Fruit fly (Drosophila melanogaster) whole organism, embryonic: ENCODE data around the gene Sfxn2.
A peak's percentile ranks its signal among the peaks of the same experiment; 100 is the strongest.

Experiments used
- CG10565 ChIP-seq: fragments of 200-800 bp; sonication (Bioruptor generic); optimal IDR thresholded peaks from 3 replicates; lab custom pipeline; 2016; ENCODE audit warnings: missing biosample characterization, mild to moderate bottlenecking, missing genetic modification characterization
- CG11247 ChIP-seq: fragments of 200-800 bp; sonication (Bioruptor generic); IDR thresholded peaks from 2 replicates; pipeline ENCODE4 v1.3.6; 2022; ENCODE audit warnings: missing biosample characterization, missing genetic modification characterization
- CG12104 ChIP-seq: fragments of 200-800 bp; sonication (Bioruptor generic); optimal IDR thresholded peaks from 3 replicates; lab custom pipeline; 2016; ENCODE audit warnings: missing biosample characterization, missing genetic modification characterization
- CG12744 ChIP-seq: fragments of 200-800 bp; sonication (Bioruptor generic); optimal IDR thresholded peaks from 2 replicates; lab custom pipeline; 2016; ENCODE audit warnings: missing biosample characterization, missing genetic modification characterization
- CG12942 ChIP-seq: fragments of 200-800 bp; sonication (Bioruptor generic); optimal IDR thresholded peaks from 3 replicates; lab custom pipeline; 2016; ENCODE audit warnings: missing biosample characterization, missing genetic modification characterization
- CG14014 ChIP-seq: fragments of 200-800 bp; sonication (Bioruptor generic); IDR thresholded peaks from 2 replicates; pipeline ENCODE4 v1.3.6; 2022; ENCODE audit warnings: missing biosample characterization, missing genetic modification characterization
- CG1647 ChIP-seq: fragments of 200-800 bp; sonication (Bioruptor generic); optimal IDR thresholded peaks from 3 replicates; lab custom pipeline; 2016; ENCODE audit warnings: missing biosample characterization, missing genetic modification characterization
- CG16863 ChIP-seq: fragments of 200-800 bp; sonication (Bioruptor generic); optimal IDR thresholded peaks from 3 replicates; lab custom pipeline; 2016; ENCODE audit warnings: missing biosample characterization, missing genetic modification characterization
- CG17186 ChIP-seq: fragments of 200-800 bp; sonication (Bioruptor generic); optimal IDR thresholded peaks from 3 replicates; lab custom pipeline; 2017; ENCODE audit warnings: missing biosample characterization, missing genetic modification reagents, missing genetic modification characterization
- CG17359 ChIP-seq: fragments of 200-800 bp; sonication (Bioruptor generic); optimal IDR thresholded peaks from 3 replicates; lab custom pipeline; 2018; ENCODE audit warnings: missing biosample characterization, mild to moderate bottlenecking, missing genetic modification characterization, moderate library complexity
- CG17802 ChIP-seq: fragments of 200-800 bp; sonication (Bioruptor generic); optimal IDR thresholded peaks from 2 replicates; lab custom pipeline; 2018; ENCODE audit warnings: missing biosample characterization, mild to moderate bottlenecking, missing genetic modification characterization, moderate library complexity
- CG18764 ChIP-seq: fragments of 200-800 bp; sonication (Bioruptor generic); optimal IDR thresholded peaks from 3 replicates; lab custom pipeline; 2016; ENCODE audit warnings: missing biosample characterization, missing genetic modification characterization
- CG2202 ChIP-seq: fragments of 200-800 bp; sonication (Bioruptor generic); optimal IDR thresholded peaks from 2 replicates; lab custom pipeline; 2018; ENCODE audit warnings: missing biosample characterization, mild to moderate bottlenecking, missing genetic modification characterization
- CG2875 ChIP-seq: fragments of 200-800 bp; sonication (Bioruptor generic); optimal IDR thresholded peaks from 2 replicates; lab custom pipeline; 2017; ENCODE audit warnings: missing biosample characterization, mild to moderate bottlenecking, missing genetic modification characterization, missing genetic modification reagents
- CG6175 ChIP-seq: fragments of 200-800 bp; sonication (Bioruptor generic); IDR thresholded peaks from 3 replicates; pipeline ENCODE4 v1.3.6; 2022; ENCODE audit warnings: missing biosample characterization, missing genetic modification characterization
- CG6654 ChIP-seq: fragments of 200-800 bp; sonication (Bioruptor generic); optimal IDR thresholded peaks from 2 replicates; lab custom pipeline; 2017; ENCODE audit warnings: missing biosample characterization, mild to moderate bottlenecking, missing genetic modification characterization
- CG7786 ChIP-seq: fragments of 200-800 bp; sonication (Bioruptor generic); optimal IDR thresholded peaks from 2 replicates; lab custom pipeline; 2016; ENCODE audit warnings: missing biosample characterization, missing genetic modification characterization
- CG8089 ChIP-seq: fragments of 200-800 bp; sonication (Bioruptor generic); optimal IDR thresholded peaks from 3 replicates; lab custom pipeline; 2016; ENCODE audit warnings: missing biosample characterization, missing genetic modification characterization
- CG9727 ChIP-seq: fragments of 200-800 bp; sonication (Bioruptor generic); optimal IDR thresholded peaks from 3 replicates; lab custom pipeline; 2017; ENCODE audit warnings: missing biosample characterization, mild to moderate bottlenecking, missing genetic modification characterization
- CG9932 ChIP-seq: fragments of 200-800 bp; sonication (Bioruptor generic); IDR thresholded peaks from 2 replicates; pipeline ENCODE4 v1.3.6; 2022; ENCODE audit warnings: missing biosample characterization, missing genetic modification characterization
- D ChIP-seq, 2 experiments: fragments of 200-800 bp in 1 of 2; fragments of >200 bp in 1 of 2; sonication (Bioruptor generic) in 1 of 2; optimal IDR thresholded peaks; 2 replicates in 1 of 2; 3 replicates in 1 of 2; lab custom pipeline; 2017; ENCODE audit warnings: mild to moderate bottlenecking in 1 of 2, missing biosample characterization in 1 of 2, missing genetic modification characterization in 1 of 2, missing genetic modification reagents in 1 of 2
- Dek ChIP-seq: fragments of 200-800 bp; sonication (Bioruptor generic); optimal IDR thresholded peaks from 3 replicates; lab custom pipeline; 2019; ENCODE audit warnings: missing biosample characterization, mild to moderate bottlenecking, missing genetic modification characterization, moderate library complexity
- Elba2 ChIP-seq: fragments of 200-800 bp; sonication (Bioruptor generic); optimal IDR thresholded peaks from 3 replicates; lab custom pipeline; 2016; ENCODE audit warnings: missing biosample characterization, missing genetic modification characterization
- Hand ChIP-seq: fragments of 200-800 bp; sonication (Bioruptor generic); optimal IDR thresholded peaks from 2 replicates; lab custom pipeline; 2017; ENCODE audit warnings: mild to moderate bottlenecking, missing biosample characterization, missing genetic modification reagents, missing genetic modification characterization
- Hmx ChIP-seq: fragments of 200-800 bp; sonication (Bioruptor generic); optimal IDR thresholded peaks from 2 replicates; lab custom pipeline; 2016; ENCODE audit warnings: missing biosample characterization, missing genetic modification characterization
- Hsf ChIP-seq: fragments of 200-800 bp; sonication (Bioruptor generic); optimal IDR thresholded peaks from 3 replicates; lab custom pipeline; 2016; ENCODE audit warnings: missing biosample characterization, missing genetic modification characterization
- Max ChIP-seq: fragments of 200-800 bp; sonication (Bioruptor generic); optimal IDR thresholded peaks from 2 replicates; lab custom pipeline; 2016; ENCODE audit warnings: missing biosample characterization, mild to moderate bottlenecking, missing genetic modification characterization
- Meics ChIP-seq: fragments of 200-800 bp; sonication (Bioruptor generic); optimal IDR thresholded peaks from 2 replicates; lab custom pipeline; 2017; ENCODE audit warnings: missing biosample characterization, mild to moderate bottlenecking, missing genetic modification characterization
- Oli ChIP-seq: fragments of 200-800 bp; sonication (Bioruptor generic); optimal IDR thresholded peaks from 2 replicates; lab custom pipeline; 2018; ENCODE audit warnings: missing biosample characterization, mild to moderate bottlenecking, missing genetic modification characterization, moderate library complexity
- PHDP ChIP-seq: fragments of 200-800 bp; sonication (Bioruptor generic); optimal IDR thresholded peaks from 3 replicates; lab custom pipeline; 2018; ENCODE audit warnings: missing biosample characterization, mild to moderate bottlenecking, missing genetic modification characterization, moderate library complexity
- Rx ChIP-seq: fragments of 200-800 bp; sonication (Bioruptor generic); IDR thresholded peaks from 2 replicates; pipeline ENCODE4 v1.3.6; 2022; ENCODE audit warnings: missing biosample characterization, missing genetic modification characterization
- Side ChIP-seq: fragments of 200-800 bp; sonication (Bioruptor generic); optimal IDR thresholded peaks from 2 replicates; lab custom pipeline; 2016; ENCODE audit warnings: missing biosample characterization, missing genetic modification characterization
- Sox102F ChIP-seq: fragments of 200-800 bp; sonication (Bioruptor generic); optimal IDR thresholded peaks from 2 replicates; lab custom pipeline; 2018; ENCODE audit warnings: missing biosample characterization, mild to moderate bottlenecking, missing genetic modification characterization, moderate library complexity
- Spps ChIP-seq: fragments of 200-800 bp; sonication (Bioruptor generic); optimal IDR thresholded peaks from 2 replicates; lab custom pipeline; 2018; ENCODE audit warnings: missing biosample characterization, mild to moderate bottlenecking, missing genetic modification characterization
- Tbp ChIP-seq: fragments of >200 bp; optimal IDR thresholded peaks from 2 replicates; lab custom pipeline; 2018; ENCODE audit warnings: missing biosample characterization, missing genetic modification characterization
- bigmax ChIP-seq: fragments of 200-800 bp; sonication (Bioruptor generic); optimal IDR thresholded peaks from 2 replicates; lab custom pipeline; 2018; ENCODE audit warnings: missing biosample characterization, mild to moderate bottlenecking, missing genetic modification characterization
- br ChIP-seq: fragments of >200 bp; optimal IDR thresholded peaks from 2 replicates; lab custom pipeline; 2017
- chm ChIP-seq: fragments of 200-800 bp; sonication (Bioruptor generic); IDR thresholded peaks from 2 replicates; pipeline ENCODE4 v1.3.6; 2022; ENCODE audit warnings: missing biosample characterization, missing genetic modification characterization
- exex ChIP-seq: fragments of 200-800 bp; sonication (Bioruptor generic); optimal IDR thresholded peaks from 4 replicates; lab custom pipeline; 2018; ENCODE audit warnings: missing biosample characterization, mild to moderate bottlenecking, missing genetic modification characterization, moderate library complexity
- grau ChIP-seq: fragments of 200-800 bp; optimal IDR thresholded peaks from 3 replicates; lab custom pipeline; 2019; ENCODE audit warnings: missing biosample characterization, mild to moderate bottlenecking, missing genetic modification characterization, moderate library complexity
- hkb ChIP-seq, 2 experiments: fragments of 200-800 bp in 1 of 2; fragments of >200 bp in 1 of 2; sonication (Bioruptor generic) in 1 of 2; IDR thresholded peaks in 1 of 2; optimal IDR thresholded peaks in 1 of 2; 2 replicates each; pipeline versions ENCODE4 v1.3.6 to Lab custom; 2017 to 2022; ENCODE audit warnings: missing biosample characterization in 1 of 2, missing genetic modification characterization in 1 of 2
- lmd ChIP-seq: fragments of 200-800 bp; sonication (Bioruptor generic); IDR thresholded peaks from 2 replicates; pipeline ENCODE4 v1.3.6; 2022; ENCODE audit warnings: missing biosample characterization, missing genetic modification characterization
- luna ChIP-seq: fragments of 200-800 bp; sonication (Bioruptor generic); optimal IDR thresholded peaks from 2 replicates; lab custom pipeline; 2016; ENCODE audit warnings: missing biosample characterization, missing genetic modification characterization
- mld ChIP-seq: fragments of 200-800 bp; sonication (Bioruptor generic); IDR thresholded peaks from 3 replicates; pipeline ENCODE4 v1.3.6; 2022; ENCODE audit warnings: missing biosample characterization, missing genetic modification characterization; ENCODE audit not compliant: partially characterized antibody
- phol ChIP-seq: fragments of 200-800 bp; sonication (Bioruptor generic); optimal IDR thresholded peaks from 3 replicates; lab custom pipeline; 2018; ENCODE audit warnings: missing biosample characterization, mild to moderate bottlenecking, missing genetic modification characterization, moderate library complexity
- prd ChIP-seq, 3 experiments: fragments of >200 bp in 2 of 3; fragments of 200-800 bp in 1 of 3; sonication (Bioruptor generic) in 1 of 3; optimal IDR thresholded peaks in 2 of 3; IDR thresholded peaks in 1 of 3; 2 replicates in 2 of 3; 3 replicates in 1 of 3; pipeline versions ENCODE4 v1.3.6 to Lab custom; 2017 to 2022; ENCODE audit warnings: missing biosample characterization in 1 of 3, missing genetic modification characterization in 1 of 3
- sr ChIP-seq: fragments of 200-800 bp; sonication (Bioruptor generic); IDR thresholded peaks from 3 replicates; pipeline ENCODE4 v1.3.6; 2022; ENCODE audit warnings: missing biosample characterization, missing genetic modification characterization
- tx ChIP-seq: fragments of 200-800 bp; sonication (Bioruptor generic); optimal IDR thresholded peaks from 2 replicates; lab custom pipeline; 2016; ENCODE audit warnings: missing biosample characterization, missing genetic modification characterization
- unpg ChIP-seq: fragments of 200-800 bp; sonication (Bioruptor generic); optimal IDR thresholded peaks from 3 replicates; lab custom pipeline; 2018; ENCODE audit warnings: missing biosample characterization, mild to moderate bottlenecking, missing genetic modification characterization, moderate library complexity
- wek ChIP-seq: fragments of 200-800 bp; sonication (Bioruptor generic); optimal IDR thresholded peaks from 3 replicates; lab custom pipeline; 2018; ENCODE audit warnings: missing biosample characterization, mild to moderate bottlenecking, missing genetic modification characterization, moderate library complexity
- zfh1 ChIP-seq: fragments of 200-800 bp; sonication (Bioruptor generic); IDR thresholded peaks from 3 replicates; pipeline ENCODE4 v1.3.6; 2022; ENCODE audit warnings: missing biosample characterization, missing genetic modification characterization

Sfxn2 gene

DNA sequence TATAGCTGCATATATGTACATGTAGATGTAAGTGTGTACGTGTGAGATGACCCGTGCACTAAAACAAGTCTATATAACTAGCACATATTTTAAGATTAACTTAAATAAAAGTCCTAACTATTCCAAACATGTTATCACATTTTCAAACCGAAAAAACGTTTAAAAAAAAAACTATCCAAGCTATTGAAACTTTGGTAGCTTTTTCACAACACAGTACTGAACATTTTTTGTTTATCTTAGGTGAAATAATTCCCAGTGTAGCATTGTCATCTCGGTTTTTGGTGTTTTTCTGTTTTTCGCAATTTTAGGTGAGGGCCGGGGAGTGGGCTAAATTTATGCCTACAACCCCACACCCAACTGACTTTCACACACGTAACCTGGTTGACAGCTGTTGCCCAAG lies 35.8 kb upstream of the Sfxn2 start (continued):
- no peak for TF ChIP-seq tx (GFP tag; lab: Kevin White, UChicago)
- TF ChIP-seq lmd (GFP tag; lab: Robert Waterston, UW) = no peak
- no peak for TF ChIP-seq CG2875 (GFP tag; lab: Kevin White, UChicago)
- TF ChIP-seq CG8089 (GFP tag; lab: Kevin White, UChicago) = no peak
- TF ChIP-seq CG16863 (GFP tag; lab: Kevin White, UChicago) = no peak
- no peak for TF ChIP-seq br
- no peak for TF ChIP-seq CG12104 (GFP tag; lab: Kevin White, UChicago)
- TF ChIP-seq CG1647 (GFP tag; lab: Kevin White, UChicago) = no peak
- no peak for TF ChIP-seq Oli (tag; lab: Kevin White, UChicago)
- TF ChIP-seq chm = no peak
- TF ChIP-seq bigmax = no peak
- TF ChIP-seq CG14014 (GFP tag; lab: Robert Waterston, UW) = no peak
- TF ChIP-seq Elba2 (GFP tag; lab: Kevin White, UChicago) = no peak
- no peak for TF ChIP-seq Tbp (GFP tag; lab: Kevin White, UChicago)
- no peak for TF ChIP-seq CG12744 (GFP tag; lab: Kevin White, UChicago)
- no peak for TF ChIP-seq Side (GFP tag; lab: Kevin White, UChicago)
- no peak for TF ChIP-seq CG17802
- no peak for TF ChIP-seq CG18764 (GFP tag; lab: Kevin White, UChicago)
- no peak for TF ChIP-seq CG17186 (GFP tag; lab: Kevin White, UChicago)
- TF ChIP-seq Max (GFP tag; lab: Kevin White, UChicago) = no peak
- no peak for TF ChIP-seq sr (GFP tag; lab: Robert Waterston, UW)
- TF ChIP-seq Hmx (GFP tag; lab: Kevin White, UChicago) = no peak
- TF ChIP-seq wek (GFP tag; lab: Kevin White, UChicago) = no peak
- peak; percentile 6 for TF ChIP-seq Meics (GFP tag; lab: Kevin White, UChicago)
- no peak for TF ChIP-seq zfh1
- no peak for TF ChIP-seq Hand (GFP tag; lab: Kevin White, UChicago)
- TF ChIP-seq CG17359 = peak; percentile 28
- no peak for TF ChIP-seq CG9932 (GFP tag; lab: Robert Waterston, UW)
- TF ChIP-seq CG6175 (GFP tag; lab: Robert Waterston, UW) = no peak
- TF ChIP-seq D (optimal IDR thresholded peaks at IDR 0.05; lab: Kevin White, UChicago) = no peak
- TF ChIP-seq D (GFP tag; optimal IDR thresholded peaks at IDR 0.05; lab: Kevin White, UChicago) = no peak
- TF ChIP-seq unpg (GFP tag; lab: Kevin White, UChicago) = peak; percentile 23
- no peak for TF ChIP-seq CG7786 (GFP tag; lab: Kevin White, UChicago)
- TF ChIP-seq exex = no peak
- TF ChIP-seq mld (GFP tag; lab: Robert Waterston, UW) = no peak
- TF ChIP-seq grau = no peak
- peak; percentile 25 for TF ChIP-seq PHDP
- no peak for TF ChIP-seq luna (GFP tag; lab: Kevin White, UChicago)
- no peak for TF ChIP-seq CG9727 (GFP tag; lab: Kevin White, UChicago)
- no peak for TF ChIP-seq Spps (tag; lab: Kevin White, UChicago)
- no peak for TF ChIP-seq CG11247 (GFP tag; lab: Robert Waterston, UW)
- no peak for TF ChIP-seq CG2202 (tag; lab: Kevin White, UChicago)
- TF ChIP-seq CG6654 (GFP tag; lab: Kevin White, UChicago) = no peak
- peak; percentile 10 for TF ChIP-seq Sox102F (GFP tag; lab: Kevin White, UChicago)
- no peak for TF ChIP-seq Rx (GFP tag; lab: Robert Waterston, UW)
- peak; percentile 39 for TF ChIP-seq phol (tag; lab: Kevin White, UChicago)
- no peak for TF ChIP-seq prd (optimal IDR thresholded peaks at IDR 0.05; lab: Kevin White, UChicago)
- no peak for TF ChIP-seq prd (GFP tag; IDR thresholded peaks at IDR 0.05; lab: Robert Waterston, UW)
- no peak for TF ChIP-seq Hsf (GFP tag; lab: Kevin White, UChicago)
- no peak for TF ChIP-seq CG12942 (GFP tag; lab: Kevin White, UChicago)
- no peak for TF ChIP-seq Dek (tag; lab: Kevin White, UChicago)
- no peak for TF ChIP-seq CG10565 (GFP tag; lab: Kevin White, UChicago)
- TF ChIP-seq hkb (optimal IDR thresholded peaks at IDR 0.05; lab: Kevin White, UChicago) = no peak
- TF ChIP-seq hkb (GFP tag; IDR thresholded peaks at IDR 0.05; lab: Robert Waterston, UW) = 0 out of 2 replicates have a peak, but pooled peaks have one; percentile 15
